Fruit fly (Drosophila melanogaster) whole organism, adult: ENCODE data around the gene CG9483.

Experiments
- CG12768 ChIP-seq: fragments of 200-800 bp; sonication (Bioruptor generic); optimal IDR thresholded peaks from 2 replicates; lab custom pipeline; 2017; ENCODE audit warnings: missing biosample characterization, missing genetic modification characterization, mild to moderate bottlenecking, moderate library complexity, missing genetic modification reagents
- CG14711 ChIP-seq: fragments of 200-800 bp; sonication (Bioruptor generic); optimal IDR thresholded peaks from 2 replicates; lab custom pipeline; 2018; ENCODE audit warnings: missing biosample characterization, mild to moderate bottlenecking, missing genetic modification characterization, moderate library complexity
- CG1620 ChIP-seq: fragments of 200-800 bp; sonication (Bioruptor generic); optimal IDR thresholded peaks from 2 replicates; lab custom pipeline; 2016; ENCODE audit warnings: missing biosample characterization, missing genetic modification characterization
- CG33017 ChIP-seq: fragments of 200-800 bp; sonication (Bioruptor generic); optimal IDR thresholded peaks from 2 replicates; lab custom pipeline; 2018; ENCODE audit warnings: missing biosample characterization, mild to moderate bottlenecking, missing genetic modification characterization, moderate library complexity
- CG7045 ChIP-seq: fragments of 200-800 bp; sonication (Bioruptor generic); optimal IDR thresholded peaks from 2 replicates; lab custom pipeline; 2017; ENCODE audit warnings: missing biosample characterization, mild to moderate bottlenecking, missing genetic modification characterization
- CG7101 ChIP-seq: fragments of 200-800 bp; sonication (Bioruptor generic); optimal IDR thresholded peaks from 2 replicates; lab custom pipeline; 2018; ENCODE audit warnings: missing biosample characterization, mild to moderate bottlenecking, missing genetic modification characterization, moderate library complexity
- Clk ChIP-seq: fragments of 200-800 bp; sonication (Bioruptor generic); optimal IDR thresholded peaks from 2 replicates; lab custom pipeline; 2017; ENCODE audit warnings: missing biosample characterization, missing genetic modification characterization
- Crg-1 ChIP-seq: fragments of 200-800 bp; sonication (Bioruptor generic); optimal IDR thresholded peaks from 2 replicates; lab custom pipeline; 2016; ENCODE audit warnings: missing biosample characterization, missing genetic modification characterization
- Hr96 ChIP-seq: fragments of 200-800 bp; sonication (Bioruptor generic); optimal IDR thresholded peaks from 2 replicates; lab custom pipeline; 2016; ENCODE audit warnings: missing biosample characterization, missing genetic modification characterization
- cic ChIP-seq: fragments of 200-800 bp; sonication (Bioruptor generic); optimal IDR thresholded peaks from 2 replicates; lab custom pipeline; 2017; ENCODE audit warnings: missing biosample characterization, mild to moderate bottlenecking, missing genetic modification characterization, moderate library complexity
- ovo ChIP-seq: fragments of 200-800 bp; sonication (Bioruptor generic); optimal IDR thresholded peaks from 2 replicates; lab custom pipeline; 2016; ENCODE audit warnings: missing biosample characterization, missing genetic modification characterization
- toe ChIP-seq: fragments of 200-800 bp; sonication (Bioruptor generic); optimal IDR thresholded peaks from 2 replicates; lab custom pipeline; 2016; ENCODE audit warnings: missing biosample characterization, missing genetic modification characterization

DNA sequence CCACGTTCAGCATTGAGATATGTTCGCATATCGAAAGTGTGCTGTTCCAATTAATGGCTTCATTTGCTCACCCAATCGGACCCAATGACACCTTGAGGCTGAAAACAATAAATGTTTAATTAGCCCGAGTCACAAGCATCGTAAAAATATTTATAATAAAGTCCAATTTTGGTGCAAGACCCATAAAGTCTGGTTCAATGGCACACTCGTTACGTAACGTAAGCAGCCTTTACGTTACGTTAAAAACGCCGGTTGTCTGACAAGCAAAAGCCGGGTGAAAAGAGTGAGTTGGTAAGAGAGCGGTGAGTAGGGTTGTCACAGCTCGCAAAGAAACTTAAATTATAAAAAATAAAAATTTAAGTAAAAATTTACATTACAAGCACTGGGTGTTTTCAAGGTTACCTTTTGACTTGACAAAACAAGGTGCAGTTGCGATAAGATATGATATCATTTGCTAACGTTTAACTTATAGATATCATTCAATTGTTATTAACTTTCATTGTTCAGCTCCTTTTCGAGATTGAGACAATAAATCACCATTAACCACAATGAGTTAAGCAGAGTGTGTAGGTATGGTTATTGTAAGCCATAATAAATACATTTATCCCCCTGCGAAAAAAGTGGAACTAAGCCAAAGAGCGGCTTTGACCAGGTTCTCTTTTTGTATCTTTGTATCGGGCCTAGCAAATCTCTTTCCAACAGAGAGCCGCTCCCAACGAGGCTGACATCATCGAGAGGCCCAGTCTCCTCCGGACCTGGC lies 31.6 kb downstream of the CG9483 start:
- no peak for TF ChIP-seq CG7045 (GFP tag; lab: Kevin White, UChicago)
- TF ChIP-seq toe (GFP tag; lab: Kevin White, UChicago): no peak
- TF ChIP-seq CG14711 (tag; lab: Kevin White, UChicago): peak; percentile 46
- no peak for TF ChIP-seq CG7101 (tag; lab: Kevin White, UChicago)
- no peak for TF ChIP-seq ovo (GFP tag; lab: Kevin White, UChicago)
- TF ChIP-seq CG33017 (tag; lab: Kevin White, UChicago): peak; percentile 10
- no peak for TF ChIP-seq Crg-1 (GFP tag; lab: Kevin White, UChicago)
- no peak for TF ChIP-seq cic (GFP tag; lab: Kevin White, UChicago)
- TF ChIP-seq Clk (GFP tag; lab: Kevin White, UChicago): no peak
- TF ChIP-seq CG1620 (GFP tag; lab: Kevin White, UChicago): no peak
- no peak for TF ChIP-seq CG12768 (GFP tag; lab: Kevin White, UChicago)
- no peak for TF ChIP-seq Hr96 (GFP tag; lab: Kevin White, UChicago)
